Fruit fly (Drosophila melanogaster): Measurements from ENCODE around the gene by.

Gene by

dm6 chr3R:9563240-9563992 is 30.6 kb upstream of the by start, which contains the start of the genes CG9393 and Vps45 (continued):
- TF ChIP-seq Hr4 (GFP tag; optimal IDR thresholded peaks at IDR 0.05) (no peak), CG11902 (GFP tag; optimal IDR thresholded peaks at IDR 0.05) (peak; percentile 20), Eip78C (GFP tag) (no peak), Hr39 (GFP tag; optimal IDR thresholded peaks at IDR 0.05) (no peak), CG8319 (GFP tag; optimal IDR thresholded peaks at IDR 0.05) (no peak), Gug (GFP tag; IDR thresholded peaks at IDR 0.05) (no peak), CG16779 (tag; optimal IDR thresholded peaks at IDR 0.05) (no peak), dsx (GFP tag; optimal IDR thresholded peaks at IDR 0.05; ENCODE audit: poor library complexity, severe bottlenecking) (no peak), CG32006 (GFP tag; optimal IDR thresholded peaks at IDR 0.05) (no peak), CG9139 (GFP tag; optimal IDR thresholded peaks at IDR 0.05) (no peak), fkh (GFP tag; optimal IDR thresholded peaks at IDR 0.05) (no peak), salr (GFP tag; optimal IDR thresholded peaks at IDR 0.05) (no peak), CG34406 (GFP tag; optimal IDR thresholded peaks at IDR 0.05) (no peak), fd85E (GFP tag; optimal IDR thresholded peaks at IDR 0.05) (no peak)

- TF ChIP-seq fkh (GFP tag; optimal IDR thresholded peaks at IDR 0.05): no peak
- TF ChIP-seq CG6163 (GFP tag; IDR thresholded peaks at IDR 0.05): 0 out of 3 replicates have a peak, but pooled peaks have one; percentile 7
Measured at dm6 chr3R:9561121-9561520, 28.3 kb upstream of the by start.

dm6 chr3R:9559413-9560014 is 26.7 kb upstream of the by start, which contains the start of the genes AP-1mu and MBD-like:
TSS of gene AP-1mu (minus strand) at chr3R:9559525.
TSS of gene MBD-like (plus strand) at chr3R:9559760.
- TF ChIP-seq CG31627 (GFP tag; optimal IDR thresholded peaks at IDR 0.05) (peak; percentile 82), esn (GFP tag; optimal IDR thresholded peaks at IDR 0.05) (peak; percentile 73), vri (GFP tag; optimal IDR thresholded peaks at IDR 0.05) (peak; percentile 52), CG6808 (GFP tag; optimal IDR thresholded peaks at IDR 0.05) (no peak), acj6 (GFP tag; optimal IDR thresholded peaks at IDR 0.05) (peak; percentile 67), Blimp-1 (GFP tag; optimal IDR thresholded peaks at IDR 0.05) (peak; percentile 31), CG6163 (GFP tag; IDR thresholded peaks at IDR 0.05) (0 out of 3 replicates have a peak, but pooled peaks have one; percentile 36), CG15336 (GFP tag; IDR thresholded peaks at IDR 0.05) (0 out of 2 replicates have a peak, but pooled peaks have one; percentile 13), cyc (GFP tag; optimal IDR thresholded peaks at IDR 0.05) (peak; percentile 75), Ets96B (tag; optimal IDR thresholded peaks at IDR 0.05) (peak; percentile 41), CG3919 (GFP tag; optimal IDR thresholded peaks at IDR 0.05) (peak; percentile 67), CG34406 (GFP tag; optimal IDR thresholded peaks at IDR 0.05) (peak; percentile 41), Sox102F (GFP tag; optimal IDR thresholded peaks at IDR 0.05) (no peak), Eip93F (GFP tag; optimal IDR thresholded peaks at IDR 0.05) (no peak), CG8119 (GFP tag; IDR thresholded peaks at IDR 0.05) (0 out of 3 replicates have a peak, but pooled peaks have one; percentile 36), lz (GFP tag; optimal IDR thresholded peaks at IDR 0.05) (peak; percentile 78), net (GFP tag; optimal IDR thresholded peaks at IDR 0.05) (no peak), CG3032 (tag; optimal IDR thresholded peaks at IDR 0.05) (peak; percentile 68), CG1621 (tag; optimal IDR thresholded peaks at IDR 0.05) (peak; percentile 58), CG10631 (GFP tag; optimal IDR thresholded peaks at IDR 0.05) (peak; percentile 72), Sox14 (GFP tag; optimal IDR thresholded peaks at IDR 0.05) (peak; percentile 78), topi (GFP tag; optimal IDR thresholded peaks at IDR 0.05) (peak; percentile 67), OdsH (GFP tag; optimal IDR thresholded peaks at IDR 0.05) (no peak), CG10669 (GFP tag; optimal IDR thresholded peaks at IDR 0.05) (no peak), achi (GFP tag; optimal IDR thresholded peaks at IDR 0.05) (peak; percentile 58), CG11902 (GFP tag; optimal IDR thresholded peaks at IDR 0.05) (peak; percentile 42), CG11294 (GFP tag; IDR thresholded peaks at IDR 0.05) (no peak), Hr39 (GFP tag; optimal IDR thresholded peaks at IDR 0.05) (peak; percentile 75), CG6792 (GFP tag; optimal IDR thresholded peaks at IDR 0.05) (peak; percentile 45), Sox15 (GFP tag; optimal IDR thresholded peaks at IDR 0.05) (peak; percentile 34), eg (GFP tag; IDR thresholded peaks at IDR 0.05) (peak; percentile 61; the same call in 2 of the 3 replicates)
